Worm (Caenorhabditis elegans) whole organism, L3 larva: ENCODE data around the gene clec-180.
A peak's percentile ranks its signal among the peaks of the same experiment; 100 is the strongest.

Experiments
- R02D3.7 ChIP-seq: fragments of 150-350 bp; optimal IDR thresholded peaks from 2 replicates; lab custom pipeline; 2014; ENCODE audit warnings: missing biosample characterization, missing genetic modification characterization
- ZK546.5 ChIP-seq: sonication (generic microtip); optimal IDR thresholded peaks from 2 replicates; lab custom pipeline; 2017; ENCODE audit warnings: missing biosample characterization, missing genetic modification characterization
- aly-2 ChIP-seq: fragments of 150-350 bp; optimal IDR thresholded peaks from 2 replicates; lab custom pipeline; 2014; ENCODE audit warnings: missing biosample characterization, missing genetic modification characterization
- ceh-16 ChIP-seq: sonication (generic microtip); optimal IDR thresholded peaks from 2 replicates; lab custom pipeline; 2017; ENCODE audit warnings: missing biosample characterization, missing genetic modification characterization
- daf-12 ChIP-seq: fragments of 150-350 bp; optimal IDR thresholded peaks from 2 replicates; lab custom pipeline; 2014; ENCODE audit warnings: missing biosample characterization, missing genetic modification reagents, missing genetic modification characterization
- nfya-1 ChIP-seq: sonication (generic microtip); optimal IDR thresholded peaks from 2 replicates; lab custom pipeline; 2017; ENCODE audit warnings: missing genetic modification characterization, mild to moderate bottlenecking, missing compliant biosample characterization, antibody characterized with exemption, moderate library complexity; ENCODE audit not compliant: insufficient read depth
- nhr-11 ChIP-seq: fragments of 150-350 bp; optimal IDR thresholded peaks from 2 replicates; lab custom pipeline; 2014; ENCODE audit warnings: missing biosample characterization, missing genetic modification characterization
- nhr-23 ChIP-seq: fragments of 150-350 bp; optimal IDR thresholded peaks from 2 replicates; lab custom pipeline; 2014; ENCODE audit warnings: missing biosample characterization, missing genetic modification reagents, missing genetic modification characterization
- nhr-237 ChIP-seq: fragments of 150-350 bp; optimal IDR thresholded peaks from 2 replicates; lab custom pipeline; 2014; ENCODE audit warnings: missing biosample characterization, missing genetic modification characterization
- nhr-43 ChIP-seq: sonication (generic microtip); optimal IDR thresholded peaks from 2 replicates; lab custom pipeline; 2016; ENCODE audit warnings: mild to moderate bottlenecking, missing genetic modification characterization, missing compliant biosample characterization; ENCODE audit not compliant: poor library complexity, severe bottlenecking
- nhr-76 ChIP-seq: fragments of 150-350 bp; sonication (generic microtip); optimal IDR thresholded peaks from 5 replicates; lab custom pipeline; 2014; ENCODE audit warnings: missing biosample characterization, missing genetic modification characterization
- nhr-77 ChIP-seq: fragments of 150-350 bp; optimal IDR thresholded peaks from 2 replicates; lab custom pipeline; 2014; ENCODE audit warnings: missing biosample characterization, missing genetic modification characterization
- unc-62 ChIP-seq: fragments of 150-350 bp; sonication (generic microtip); optimal IDR thresholded peaks from 4 replicates; lab custom pipeline; 2014; ENCODE audit warnings: missing biosample characterization, missing genetic modification reagents, missing genetic modification characterization

DNA sequence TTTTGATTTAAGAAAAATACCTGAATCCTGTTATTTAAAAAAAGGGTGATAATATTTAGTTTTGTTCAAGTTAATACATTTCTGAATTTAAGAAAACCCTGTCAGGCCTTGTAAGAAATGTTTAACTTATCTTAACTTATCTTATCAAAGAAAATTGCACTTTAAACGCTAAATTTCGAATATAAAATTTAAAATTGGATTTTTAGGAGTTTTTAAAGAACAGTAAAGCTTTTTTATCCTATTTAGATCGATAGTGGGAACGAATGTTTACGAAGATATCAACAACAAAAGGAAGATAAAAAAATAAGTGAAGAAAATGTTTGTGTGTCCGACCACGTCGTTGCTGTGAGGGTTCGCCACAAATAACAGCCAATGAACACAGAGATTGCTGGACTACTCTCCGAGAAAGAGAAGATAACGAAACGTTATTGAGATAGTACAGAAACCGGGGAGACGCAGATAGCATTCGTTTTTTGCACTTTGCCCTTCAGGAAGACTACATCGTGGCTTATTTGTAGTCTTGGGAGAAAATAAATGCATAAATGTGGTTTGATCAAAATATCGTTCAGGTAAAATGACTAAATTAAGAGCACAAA is 15.6 kb upstream of the clec-180 start, which contains the start of gene dif-1:
- TF ChIP-seq unc-62 (GFP tag; lab: Kevin White, UChicago) (no peak), nhr-77 (tag; lab: Kevin White, UChicago) (no peak), aly-2 (no peak), nhr-237 (tag; lab: Kevin White, UChicago) (no peak), nhr-11 (tag; lab: Kevin White, UChicago) (no peak), daf-12 (tag; lab: Kevin White, UChicago) (no peak), ceh-16 (tag; lab: Kevin White, UChicago) (no peak), ZK546.5 (tag; lab: Kevin White, UChicago) (no peak), nfya-1 (tag; lab: Kevin White, UChicago) (peak; percentile 93), nhr-76 (tag; lab: Kevin White, UChicago) (no peak), nhr-23 (tag; lab: Kevin White, UChicago) (no peak), R02D3.7 (tag; lab: Kevin White, UChicago) (no peak), nhr-43 (no peak)
